Worm (Caenorhabditis elegans): ENCODE data around the gene C56C10.4.

DNA sequence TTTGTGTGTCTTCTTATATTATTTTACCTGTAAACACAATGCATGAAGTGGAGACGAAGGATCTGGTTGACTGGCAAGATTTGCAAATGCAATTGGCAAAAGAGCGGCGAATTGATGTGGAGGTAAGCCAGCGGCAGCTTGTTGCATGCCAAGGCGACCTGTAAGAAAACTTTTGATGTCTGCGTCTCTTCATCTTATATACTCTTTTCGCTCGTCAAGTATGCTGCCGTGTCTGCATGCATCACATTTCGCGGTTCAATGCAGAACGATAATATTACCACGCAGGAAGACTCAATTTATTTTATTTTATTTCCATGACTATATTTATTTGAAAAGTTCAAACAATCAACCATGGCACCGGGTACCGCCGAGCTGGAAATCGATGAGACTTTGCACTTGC is 18.1 kb downstream of the C56C10.4 start, which contains the start of gene vps-33.2:
- no peak for TF ChIP-seq ceh-28 (tag; optimal IDR thresholded peaks at IDR 0.05)
- peak; percentile 3 for TF ChIP-seq nhr-25 (tag; optimal IDR thresholded peaks at IDR 0.05)
- no peak for TF ChIP-seq elt-1 (tag; optimal IDR thresholded peaks at IDR 0.05)
- no peak for TF ChIP-seq ama-1 (optimal IDR thresholded peaks at IDR 0.05)
- no peak for TF ChIP-seq mml-1 (tag; optimal IDR thresholded peaks at IDR 0.05)
- no peak for TF ChIP-seq nhr-77 (tag; optimal IDR thresholded peaks at IDR 0.05)
- TF ChIP-seq skn-1 (tag; optimal IDR thresholded peaks at IDR 0.05) = no peak
- peak; percentile 80 for TF ChIP-seq hmg-11 (tag; optimal IDR thresholded peaks at IDR 0.05)
- TF ChIP-seq nhr-11 (tag; optimal IDR thresholded peaks at IDR 0.05) = no peak
- no peak for TF ChIP-seq nhr-12 (tag; optimal IDR thresholded peaks at IDR 0.05)
- no peak for TF ChIP-seq fkh-10 (GFP tag; optimal IDR thresholded peaks at IDR 0.05)
- TF ChIP-seq ztf-11 (tag; optimal IDR thresholded peaks at IDR 0.05) = no peak

Measured in whole organism, L3 larva.